Fruit fly (Drosophila melanogaster) whole organism, pupa: ENCODE results near the gene ogre.

Source experiments
- CG12605 ChIP-seq: fragments of 200-800 bp; sonication (Bioruptor generic); IDR thresholded peaks from 2 replicates; pipeline ENCODE4 v1.3.6; 2022; ENCODE audit warnings: missing biosample characterization, missing genetic modification characterization
- CG13204 ChIP-seq: fragments of 200-800 bp; sonication (Bioruptor generic); optimal IDR thresholded peaks from 2 replicates; lab custom pipeline; 2018; ENCODE audit warnings: missing biosample characterization, mild to moderate bottlenecking, missing genetic modification characterization, moderate library complexity
- CG17806 ChIP-seq: fragments of 200-800 bp; sonication (Bioruptor generic); optimal IDR thresholded peaks from 2 replicates; lab custom pipeline; 2018; ENCODE audit warnings: missing biosample characterization, mild to moderate bottlenecking, missing genetic modification characterization, moderate library complexity
- CG8301 ChIP-seq: fragments of 200-800 bp; sonication (Bioruptor generic); optimal IDR thresholded peaks from 2 replicates; lab custom pipeline; 2018; ENCODE audit warnings: missing biosample characterization, mild to moderate bottlenecking, missing genetic modification characterization
- Ets98B ChIP-seq: fragments of 200-800 bp; sonication (Bioruptor generic); IDR thresholded peaks from 2 replicates; pipeline ENCODE4 v1.3.6; 2022; ENCODE audit warnings: missing biosample characterization, missing genetic modification characterization
- rn ChIP-seq: fragments of 200-800 bp; sonication (Bioruptor generic); IDR thresholded peaks from 2 replicates; pipeline ENCODE4 v1.3.6; 2022; ENCODE audit warnings: missing biosample characterization, missing genetic modification characterization

DNA sequence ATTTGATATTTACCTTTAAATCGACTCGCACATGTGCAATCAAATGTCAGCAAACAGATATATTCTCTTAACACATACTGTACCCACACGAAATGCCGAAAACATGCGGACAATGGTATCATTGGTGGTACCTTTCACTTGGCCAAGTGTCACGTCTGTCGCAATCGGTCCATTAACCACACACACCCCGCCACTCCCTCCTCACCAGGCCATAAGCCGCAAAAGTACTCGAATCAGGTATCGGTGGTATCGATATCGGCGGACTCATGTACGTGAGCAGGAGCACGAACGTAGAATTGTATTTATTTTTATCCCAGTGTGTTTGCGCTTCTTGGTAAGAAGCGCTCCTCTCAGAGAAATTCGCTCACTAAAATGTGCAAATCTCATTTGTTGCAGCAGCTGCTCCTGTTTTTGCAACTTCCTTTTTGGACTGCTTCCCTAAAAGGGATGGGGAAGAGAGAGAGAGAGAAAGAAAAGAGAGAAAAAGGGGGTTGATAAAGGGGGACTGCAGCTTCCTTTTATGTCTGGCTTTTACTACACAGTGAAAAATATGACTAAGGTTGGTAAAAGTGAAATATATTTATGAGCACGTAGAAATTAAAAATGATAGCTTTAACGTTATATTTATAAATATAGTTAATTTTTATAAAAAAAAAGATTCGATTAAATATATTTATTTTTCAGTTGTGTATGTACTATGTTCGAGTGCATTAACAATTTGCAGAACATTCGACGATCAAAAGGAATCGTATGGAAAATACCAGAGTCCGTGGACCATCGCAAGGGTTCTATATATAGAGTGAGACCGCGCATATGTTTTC, 7.4 kb downstream of the ogre start:
- TF ChIP-seq CG8301 (tag; lab: Kevin White, UChicago) (peak; percentile 27), CG17806 (tag; lab: Kevin White, UChicago) (peak; percentile 70), CG12605 (peak; percentile 58), rn (GFP tag; lab: Robert Waterston, UW) (no peak), Ets98B (GFP tag; lab: Robert Waterston, UW) (no peak), CG13204 (GFP tag; lab: Kevin White, UChicago) (peak; percentile 30)
